Worm (Caenorhabditis elegans) whole organism, L4 larva: ENCODE data around the gene clec-212.

Experiments
- Y48G9A.11 ChIP-seq: fragments of 200-800 bp; sonication (Bioruptor generic); IDR thresholded peaks from 2 replicates; pipeline ENCODE4 v1.3.6; 2022; ENCODE audit warnings: missing genetic modification reagents, missing genetic modification characterization, missing compliant biosample characterization
- hlh-30 ChIP-seq: sonication (generic microtip); optimal IDR thresholded peaks from 2 replicates; lab custom pipeline; 2017; ENCODE audit warnings: antibody characterized with exemption, mild to moderate bottlenecking, missing genetic modification characterization, missing compliant biosample characterization; ENCODE audit not compliant: insufficient read depth
- nhr-10 ChIP-seq: fragments of 150-350 bp; optimal IDR thresholded peaks from 2 replicates; lab custom pipeline; 2014; ENCODE audit warnings: missing biosample characterization, missing genetic modification characterization
- nhr-11 ChIP-seq: fragments of 150-350 bp; optimal IDR thresholded peaks from 2 replicates; lab custom pipeline; 2014; ENCODE audit warnings: missing biosample characterization, missing genetic modification characterization
- nhr-28 ChIP-seq: fragments of 150-350 bp; optimal IDR thresholded peaks from 2 replicates; lab custom pipeline; 2014; ENCODE audit warnings: missing biosample characterization, missing genetic modification characterization
- nhr-77 ChIP-seq: fragments of 150-350 bp; optimal IDR thresholded peaks from 2 replicates; lab custom pipeline; 2014; ENCODE audit warnings: missing biosample characterization, missing genetic modification characterization

- TF ChIP-seq hlh-30 (tag; lab: Kevin White, UChicago) (no peak), nhr-77 (tag; lab: Kevin White, UChicago) (no peak), nhr-11 (tag; lab: Kevin White, UChicago) (no peak), nhr-10 (tag; lab: Kevin White, UChicago) (no peak), nhr-28 (tag; lab: Kevin White, UChicago) (no peak), Y48G9A.11 (GFP tag; lab: Robert Waterston, UW) (no peak)
Observed at ce11 chrV:7555875-7556274, 14.3 kb downstream of the clec-212 start.
